Worm (Caenorhabditis elegans) whole organism, L3 larva: ENCODE measurements around the gene T13C2.7.

Experiments used
- R02D3.7 ChIP-seq: fragments of 150-350 bp; optimal IDR thresholded peaks from 2 replicates; lab custom pipeline; 2014; ENCODE audit warnings: missing biosample characterization, missing genetic modification characterization
- ZK546.5 ChIP-seq: sonication (generic microtip); optimal IDR thresholded peaks from 2 replicates; lab custom pipeline; 2017; ENCODE audit warnings: missing biosample characterization, missing genetic modification characterization
- aly-2 ChIP-seq: fragments of 150-350 bp; optimal IDR thresholded peaks from 2 replicates; lab custom pipeline; 2014; ENCODE audit warnings: missing biosample characterization, missing genetic modification characterization
- ama-1 ChIP-seq: fragments of 150-350 bp; optimal IDR thresholded peaks from 2 replicates; lab custom pipeline; 2018
- ceh-16 ChIP-seq: sonication (generic microtip); optimal IDR thresholded peaks from 2 replicates; lab custom pipeline; 2017; ENCODE audit warnings: missing biosample characterization, missing genetic modification characterization
- ceh-28 ChIP-seq: fragments of 150-350 bp; optimal IDR thresholded peaks from 2 replicates; lab custom pipeline; 2014; ENCODE audit warnings: missing biosample characterization, missing genetic modification reagents, missing genetic modification characterization
- ceh-82 ChIP-seq: fragments of 150-350 bp; optimal IDR thresholded peaks from 2 replicates; lab custom pipeline; 2014; ENCODE audit warnings: missing biosample characterization, missing genetic modification characterization
- ceh-9 ChIP-seq: sonication (generic microtip); optimal IDR thresholded peaks from 2 replicates; lab custom pipeline; 2018; ENCODE audit warnings: missing biosample characterization, missing genetic modification characterization
- daf-12 ChIP-seq: fragments of 150-350 bp; optimal IDR thresholded peaks from 2 replicates; lab custom pipeline; 2014; ENCODE audit warnings: missing biosample characterization, missing genetic modification reagents, missing genetic modification characterization
- egl-27 ChIP-seq: sonication (generic microtip); optimal IDR thresholded peaks from 4 replicates; lab custom pipeline; 2017; ENCODE audit warnings: missing biosample characterization, missing genetic modification reagents, missing genetic modification characterization
- egl-5 ChIP-seq: fragments of 150-350 bp; optimal IDR thresholded peaks from 2 replicates; lab custom pipeline; 2017; ENCODE audit warnings: missing biosample characterization, missing genetic modification reagents, missing genetic modification characterization, inconsistent platforms
- elt-1 ChIP-seq: fragments of 150-350 bp; optimal IDR thresholded peaks from 2 replicates; lab custom pipeline; 2014; ENCODE audit warnings: missing biosample characterization, missing genetic modification characterization
- elt-2 ChIP-seq: sonication (generic microtip); optimal IDR thresholded peaks from 2 replicates; lab custom pipeline; 2016; ENCODE audit warnings: missing genetic modification reagents, mild to moderate bottlenecking, missing genetic modification characterization, missing compliant biosample characterization
- elt-3 ChIP-seq, 3 experiments: fragments of 150-350 bp in 1 of 3; sonication (generic microtip) in 2 of 3; optimal IDR thresholded peaks; 2 replicates in 2 of 3; 4 replicates in 1 of 3; lab custom pipeline; 2014 to 2017; ENCODE audit warnings: missing biosample characterization in 3 of 3, missing genetic modification characterization in 3 of 3
- eor-1 ChIP-seq, 2 experiments: fragments of 150-350 bp; optimal IDR thresholded peaks; 2 replicates each; lab custom pipeline; 2014 to 2018; ENCODE audit warnings: missing biosample characterization in 2 of 2, missing genetic modification characterization in 2 of 2
- fkh-10 ChIP-seq: sonication (generic microtip); optimal IDR thresholded peaks from 2 replicates; lab custom pipeline; 2017; ENCODE audit warnings: missing biosample characterization, missing genetic modification reagents, missing genetic modification characterization
- fkh-2 ChIP-seq: fragments of 150-350 bp; optimal IDR thresholded peaks from 2 replicates; lab custom pipeline; 2014; ENCODE audit warnings: missing biosample characterization, missing genetic modification reagents, missing genetic modification characterization
- fos-1 ChIP-seq: fragments of 150-350 bp; optimal IDR thresholded peaks from 2 replicates; lab custom pipeline; 2014; ENCODE audit warnings: missing biosample characterization, missing genetic modification characterization
- hmg-11 ChIP-seq: sonication (generic microtip); optimal IDR thresholded peaks from 2 replicates; lab custom pipeline; 2016; ENCODE audit warnings: missing genetic modification characterization, missing compliant biosample characterization
- jun-1 ChIP-seq: fragments of 150-350 bp; optimal IDR thresholded peaks from 2 replicates; lab custom pipeline; 2014; ENCODE audit warnings: missing biosample characterization, missing genetic modification reagents, missing genetic modification characterization
- lin-15B ChIP-seq: fragments of 150-350 bp; optimal IDR thresholded peaks from 2 replicates; lab custom pipeline; 2014; ENCODE audit warnings: missing biosample characterization, missing genetic modification characterization
- lin-39 ChIP-seq: fragments of 150-350 bp; optimal IDR thresholded peaks from 2 replicates; lab custom pipeline; 2018; ENCODE audit warnings: missing biosample characterization, missing genetic modification reagents, missing genetic modification characterization
- lsy-12 ChIP-seq: sonication (generic microtip); optimal IDR thresholded peaks from 2 replicates; lab custom pipeline; 2016; ENCODE audit warnings: mild to moderate bottlenecking, missing genetic modification characterization, missing compliant biosample characterization
- mdl-1 ChIP-seq: fragments of 150-350 bp; optimal IDR thresholded peaks from 2 replicates; lab custom pipeline; 2014; ENCODE audit warnings: missing biosample characterization, missing genetic modification characterization
- mml-1 ChIP-seq: fragments of 150-350 bp; sonication (generic microtip); optimal IDR thresholded peaks from 3 replicates; lab custom pipeline; 2014; ENCODE audit warnings: missing biosample characterization, missing genetic modification characterization
- nfya-1 ChIP-seq: sonication (generic microtip); optimal IDR thresholded peaks from 2 replicates; lab custom pipeline; 2017; ENCODE audit warnings: missing genetic modification characterization, mild to moderate bottlenecking, missing compliant biosample characterization, antibody characterized with exemption, moderate library complexity; ENCODE audit not compliant: insufficient read depth
- nhr-11 ChIP-seq: fragments of 150-350 bp; optimal IDR thresholded peaks from 2 replicates; lab custom pipeline; 2014; ENCODE audit warnings: missing biosample characterization, missing genetic modification characterization
- nhr-12 ChIP-seq: fragments of 150-350 bp; optimal IDR thresholded peaks from 2 replicates; lab custom pipeline; 2014; ENCODE audit warnings: missing biosample characterization, missing genetic modification characterization
- nhr-23 ChIP-seq: fragments of 150-350 bp; optimal IDR thresholded peaks from 2 replicates; lab custom pipeline; 2014; ENCODE audit warnings: missing biosample characterization, missing genetic modification reagents, missing genetic modification characterization
- nhr-237 ChIP-seq: fragments of 150-350 bp; optimal IDR thresholded peaks from 2 replicates; lab custom pipeline; 2014; ENCODE audit warnings: missing biosample characterization, missing genetic modification characterization
- nhr-25 ChIP-seq: sonication (generic microtip); optimal IDR thresholded peaks from 2 replicates; lab custom pipeline; 2017; ENCODE audit warnings: missing biosample characterization, missing genetic modification characterization
- nhr-28 ChIP-seq: fragments of 150-350 bp; optimal IDR thresholded peaks from 2 replicates; lab custom pipeline; 2014; ENCODE audit warnings: missing biosample characterization, missing genetic modification characterization
- nhr-43 ChIP-seq: sonication (generic microtip); optimal IDR thresholded peaks from 2 replicates; lab custom pipeline; 2016; ENCODE audit warnings: mild to moderate bottlenecking, missing genetic modification characterization, missing compliant biosample characterization; ENCODE audit not compliant: poor library complexity, severe bottlenecking
- nhr-67 ChIP-seq: fragments of 150-350 bp; optimal IDR thresholded peaks from 2 replicates; lab custom pipeline; 2014; ENCODE audit warnings: missing biosample characterization, missing genetic modification characterization
- nhr-76 ChIP-seq: fragments of 150-350 bp; sonication (generic microtip); optimal IDR thresholded peaks from 5 replicates; lab custom pipeline; 2014; ENCODE audit warnings: missing biosample characterization, missing genetic modification characterization
- nhr-77 ChIP-seq: fragments of 150-350 bp; optimal IDR thresholded peaks from 2 replicates; lab custom pipeline; 2014; ENCODE audit warnings: missing biosample characterization, missing genetic modification characterization
- pha-4 ChIP-seq: fragments of 150-350 bp; optimal IDR thresholded peaks from 2 replicates; lab custom pipeline; 2014; ENCODE audit warnings: missing biosample characterization, missing genetic modification reagents, missing genetic modification characterization
- pqm-1 ChIP-seq: fragments of 150-350 bp; optimal IDR thresholded peaks from 2 replicates; lab custom pipeline; 2017; ENCODE audit warnings: missing biosample characterization, missing genetic modification characterization, inconsistent platforms
- sea-2 ChIP-seq: fragments of 150-350 bp; sonication (generic microtip); optimal IDR thresholded peaks from 4 replicates; lab custom pipeline; 2014; ENCODE audit warnings: missing biosample characterization, missing genetic modification reagents, missing genetic modification characterization
- skn-1 ChIP-seq: fragments of 150-350 bp; optimal IDR thresholded peaks from 2 replicates; lab custom pipeline; 2014; ENCODE audit warnings: missing biosample characterization, missing genetic modification characterization
- snpc-4 ChIP-seq: fragments of 150-350 bp; optimal IDR thresholded peaks from 2 replicates; lab custom pipeline; 2014; ENCODE audit warnings: missing biosample characterization, missing genetic modification characterization
- tbx-2 ChIP-seq: sonication (generic microtip); optimal IDR thresholded peaks from 2 replicates; lab custom pipeline; 2016; ENCODE audit warnings: mild to moderate bottlenecking, missing genetic modification characterization, missing compliant biosample characterization
- unc-39 ChIP-seq: sonication (generic microtip); optimal IDR thresholded peaks from 4 replicates; lab custom pipeline; 2017; ENCODE audit warnings: missing biosample characterization, missing genetic modification characterization
- unc-62 ChIP-seq: fragments of 150-350 bp; sonication (generic microtip); optimal IDR thresholded peaks from 4 replicates; lab custom pipeline; 2014; ENCODE audit warnings: missing biosample characterization, missing genetic modification reagents, missing genetic modification characterization
- zag-1 ChIP-seq: fragments of 150-350 bp; optimal IDR thresholded peaks from 2 replicates; lab custom pipeline; 2014; ENCODE audit warnings: missing biosample characterization, missing genetic modification characterization
- ztf-11 ChIP-seq: fragments of 150-350 bp; optimal IDR thresholded peaks from 2 replicates; lab custom pipeline; 2014; ENCODE audit warnings: missing biosample characterization, missing genetic modification characterization
- ztf-4 ChIP-seq: fragments of 150-350 bp; optimal IDR thresholded peaks from 2 replicates; lab custom pipeline; 2014; ENCODE audit warnings: missing biosample characterization, missing genetic modification characterization

T13C2.7 gene

ce11 chrII:6828073-6828900 is 49.1 kb downstream of the T13C2.7 start:
- TF ChIP-seq eor-1 (tag; optimal IDR thresholded peaks at IDR 0.05; lab: Kevin White, UChicago) (no peak), elt-1 (tag; lab: Kevin White, UChicago) (no peak), ztf-11 (no peak), egl-27 (tag; lab: Kevin White, UChicago) (no peak), pha-4 (tag; lab: Kevin White, UChicago) (peak; percentile 41), snpc-4 (tag; lab: Kevin White, UChicago) (no peak), nhr-28 (no peak), nfya-1 (no peak), nhr-43 (tag; lab: Kevin White, UChicago) (no peak), nhr-76 (tag; lab: Kevin White, UChicago) (no peak), mml-1 (no peak), jun-1 (tag; lab: Kevin White, UChicago) (no peak), zag-1 (tag; lab: Kevin White, UChicago) (no peak), R02D3.7 (tag; lab: Kevin White, UChicago) (no peak), fkh-2 (tag; lab: Kevin White, UChicago) (no peak), tbx-2 (tag; lab: Kevin White, UChicago) (peak; percentile 57), lin-39 (tag; lab: Kevin White, UChicago) (peak; percentile 55), ZK546.5 (tag; lab: Kevin White, UChicago) (no peak), egl-5 (tag; lab: Kevin White, UChicago) (peak; percentile 4), ceh-9 (no peak), pqm-1 (peak; percentile 2)

ce11 chrII:6829108-6829507 is 49.9 kb downstream of the T13C2.7 start:
- TF ChIP-seq ama-1 (no peak), lsy-12 (no peak), elt-1 (tag; lab: Kevin White, UChicago) (peak; percentile 48), tbx-2 (tag; lab: Kevin White, UChicago) (no peak), fos-1 (tag; lab: Kevin White, UChicago) (no peak), lin-15B (no peak), egl-27 (tag; lab: Kevin White, UChicago) (no peak), nhr-76 (tag; lab: Kevin White, UChicago) (no peak), ceh-16 (no peak), nhr-11 (tag; lab: Kevin White, UChicago) (no peak), skn-1 (tag; lab: Kevin White, UChicago) (no peak), nhr-28 (no peak), nhr-237 (tag; lab: Kevin White, UChicago) (no peak), ZK546.5 (tag; lab: Kevin White, UChicago) (no peak), ztf-11 (no peak), unc-39 (tag; lab: Kevin White, UChicago) (no peak), nhr-25 (tag; lab: Kevin White, UChicago) (peak; percentile 79), hmg-11 (tag; lab: Kevin White, UChicago) (peak; percentile 34), ceh-82 (tag; lab: Kevin White, UChicago) (no peak), nhr-12 (tag; lab: Kevin White, UChicago) (no peak), elt-3 (tag; optimal IDR thresholded peaks at IDR 0.05; lab: Kevin White, UChicago) (peak in 1 of 3 experiments; percentile 74), eor-1 (tag; optimal IDR thresholded peaks at IDR 0.05; lab: Kevin White, UChicago) (no peak), egl-5 (tag; lab: Kevin White, UChicago) (no peak), ztf-4 (tag; lab: Kevin White, UChicago) (no peak), nhr-23 (tag; lab: Kevin White, UChicago) (peak; percentile 52), ceh-9 (no peak), ceh-28 (no peak), aly-2 (tag; lab: Kevin White, UChicago) (no peak), fkh-10 (GFP tag; lab: Kevin White, UChicago) (no peak), daf-12 (tag; lab: Kevin White, UChicago) (no peak), zag-1 (tag; lab: Kevin White, UChicago) (no peak), lin-39 (tag; lab: Kevin White, UChicago) (no peak), jun-1 (tag; lab: Kevin White, UChicago) (peak; percentile 42), nfya-1 (peak; percentile 52), R02D3.7 (tag; lab: Kevin White, UChicago) (no peak), nhr-67 (tag; lab: Kevin White, UChicago) (no peak), snpc-4 (tag; lab: Kevin White, UChicago) (no peak), sea-2 (GFP tag; lab: Kevin White, UChicago) (no peak), elt-2 (tag; lab: Kevin White, UChicago) (peak; percentile 71), unc-62 (peak; percentile 74), mdl-1 (tag; lab: Kevin White, UChicago) (no peak), mml-1 (no peak), fkh-2 (tag; lab: Kevin White, UChicago) (no peak), pha-4 (tag; lab: Kevin White, UChicago) (peak; percentile 74), nhr-77 (no peak), pqm-1 (peak; percentile 51), nhr-43 (tag; lab: Kevin White, UChicago) (no peak)
- TF ChIP-seq, all 47 proteins: peak for 11
